Fruit fly (Drosophila melanogaster) whole organism, pupa: Measurements from ENCODE around the gene Prosalpha2.

Experiments
- CG10348 ChIP-seq: fragments of 200-800 bp; sonication (Bioruptor generic); IDR thresholded peaks from 2 replicates; pipeline ENCODE4 v1.3.6; 2022; ENCODE audit warnings: missing biosample characterization, missing genetic modification characterization
- CG12605 ChIP-seq: fragments of 200-800 bp; sonication (Bioruptor generic); IDR thresholded peaks from 2 replicates; pipeline ENCODE4 v1.3.6; 2022; ENCODE audit warnings: missing biosample characterization, missing genetic modification characterization
- CG13204 ChIP-seq: fragments of 200-800 bp; sonication (Bioruptor generic); optimal IDR thresholded peaks from 2 replicates; lab custom pipeline; 2018; ENCODE audit warnings: missing biosample characterization, mild to moderate bottlenecking, missing genetic modification characterization, moderate library complexity
- CG14655 ChIP-seq: fragments of 200-800 bp; sonication (Bioruptor generic); optimal IDR thresholded peaks from 3 replicates; lab custom pipeline; 2017; ENCODE audit warnings: mild to moderate bottlenecking, missing biosample characterization, missing genetic modification reagents, missing genetic modification characterization
- CG15710 ChIP-seq: fragments of 200-800 bp; sonication (Bioruptor generic); optimal IDR thresholded peaks from 2 replicates; lab custom pipeline; 2018; ENCODE audit warnings: missing biosample characterization, mild to moderate bottlenecking, missing genetic modification characterization, moderate library complexity
- CG17806 ChIP-seq: fragments of 200-800 bp; sonication (Bioruptor generic); optimal IDR thresholded peaks from 2 replicates; lab custom pipeline; 2018; ENCODE audit warnings: missing biosample characterization, mild to moderate bottlenecking, missing genetic modification characterization, moderate library complexity
- CG32121 ChIP-seq: fragments of 200-800 bp; sonication (Bioruptor generic); IDR thresholded peaks from 2 replicates; pipeline ENCODE4 v1.3.6; 2022; ENCODE audit warnings: missing biosample characterization, missing genetic modification characterization
- CG34367 ChIP-seq: fragments of 200-800 bp; sonication (Bioruptor generic); optimal IDR thresholded peaks from 2 replicates; lab custom pipeline; 2018; ENCODE audit warnings: missing biosample characterization, mild to moderate bottlenecking, missing genetic modification characterization
- CG4496 ChIP-seq: fragments of 200-800 bp; sonication (Bioruptor generic); IDR thresholded peaks from 3 replicates; pipeline ENCODE4 v1.3.6; 2022; ENCODE audit warnings: missing biosample characterization, missing genetic modification characterization
- CG8159 ChIP-seq: fragments of 200-800 bp; sonication (Bioruptor generic); optimal IDR thresholded peaks from 3 replicates; lab custom pipeline; 2018; ENCODE audit warnings: missing biosample characterization, mild to moderate bottlenecking, missing genetic modification characterization, moderate library complexity
- CG8301 ChIP-seq: fragments of 200-800 bp; sonication (Bioruptor generic); optimal IDR thresholded peaks from 2 replicates; lab custom pipeline; 2018; ENCODE audit warnings: missing biosample characterization, mild to moderate bottlenecking, missing genetic modification characterization
- CG9948 ChIP-seq: fragments of 200-800 bp; sonication (Bioruptor generic); optimal IDR thresholded peaks from 2 replicates; lab custom pipeline; 2018; ENCODE audit warnings: missing biosample characterization, mild to moderate bottlenecking, missing genetic modification characterization, moderate library complexity
- D1 ChIP-seq: fragments of 200-800 bp; sonication (Bioruptor generic); optimal IDR thresholded peaks from 2 replicates; lab custom pipeline; 2018; ENCODE audit warnings: missing biosample characterization, mild to moderate bottlenecking, missing genetic modification characterization, moderate library complexity
- EcR ChIP-seq: fragments of 200-800 bp; sonication (Bioruptor generic); optimal IDR thresholded peaks from 3 replicates; lab custom pipeline; 2019; ENCODE audit warnings: missing biosample characterization, missing genetic modification characterization, mild to moderate bottlenecking, moderate library complexity, missing genetic modification reagents
- Ets98B ChIP-seq: fragments of 200-800 bp; sonication (Bioruptor generic); IDR thresholded peaks from 2 replicates; pipeline ENCODE4 v1.3.6; 2022; ENCODE audit warnings: missing biosample characterization, missing genetic modification characterization
- Pif1A ChIP-seq: fragments of 200-800 bp; sonication (Bioruptor generic); optimal IDR thresholded peaks from 3 replicates; lab custom pipeline; 2016; ENCODE audit warnings: missing biosample characterization, missing genetic modification characterization
- Pif1B ChIP-seq: fragments of 200-800 bp; sonication (Bioruptor generic); optimal IDR thresholded peaks from 3 replicates; lab custom pipeline; 2016; ENCODE audit warnings: missing biosample characterization, missing genetic modification characterization
- Snoo ChIP-seq: fragments of 200-800 bp; sonication (Bioruptor generic); optimal IDR thresholded peaks from 3 replicates; lab custom pipeline; 2017; ENCODE audit warnings: missing biosample characterization, mild to moderate bottlenecking, missing genetic modification characterization, inconsistent platforms
- fd96Ca ChIP-seq: fragments of 200-800 bp; sonication (Bioruptor generic); IDR thresholded peaks from 3 replicates; pipeline ENCODE4 v1.3.6; 2022; ENCODE audit warnings: missing biosample characterization, missing genetic modification characterization
- gl ChIP-seq: fragments of 200-800 bp; sonication (Bioruptor generic); optimal IDR thresholded peaks from 2 replicates; lab custom pipeline; 2018; ENCODE audit warnings: missing biosample characterization, mild to moderate bottlenecking, missing genetic modification characterization
- rn ChIP-seq: fragments of 200-800 bp; sonication (Bioruptor generic); IDR thresholded peaks from 2 replicates; pipeline ENCODE4 v1.3.6; 2022; ENCODE audit warnings: missing biosample characterization, missing genetic modification characterization

Prosalpha2 gene

dm6 chr3R:12448889-12449314, 17.8 kb downstream of the Prosalpha2 start, which contains the start of gene CG18549:
CG18549 (plus strand) TSS chr3R:12449296.
- TF ChIP-seq CG9948 (tag; lab: Kevin White, UChicago) (peak; percentile 100), CG15710 (tag; lab: Kevin White, UChicago) (peak; percentile 100), fd96Ca (GFP tag; lab: Robert Waterston, UW) (peak; percentile 100), CG14655 (GFP tag; lab: Kevin White, UChicago) (peak; percentile 100), Ets98B (GFP tag; lab: Robert Waterston, UW) (peak; percentile 100), CG13204 (GFP tag; lab: Kevin White, UChicago) (peak; percentile 99), CG8159 (tag; lab: Kevin White, UChicago) (peak; percentile 100), CG32121 (GFP tag; lab: Robert Waterston, UW) (peak; percentile 100), gl (tag; lab: Kevin White, UChicago) (peak; percentile 99), CG17806 (peak; percentile 100), CG8301 (peak; percentile 100), CG34367 (peak; percentile 100), CG10348 (GFP tag; lab: Robert Waterston, UW) (peak; percentile 99), CG4496 (peak; percentile 100), EcR (GFP tag; lab: Kevin White, UChicago) (peak; percentile 91), CG12605 (GFP tag; lab: Robert Waterston, UW) (peak; percentile 100), Snoo (peak; percentile 100), rn (peak; percentile 100), Pif1A (GFP tag; lab: Kevin White, UChicago) (peak; percentile 100), Pif1B (GFP tag; lab: Kevin White, UChicago) (peak; percentile 100), D1 (peak; percentile 100)

- TF ChIP-seq gl (tag; lab: Kevin White, UChicago) (peak; percentile 51), CG8159 (tag; lab: Kevin White, UChicago) (peak; percentile 18), CG32121 (GFP tag; lab: Robert Waterston, UW) (peak; percentile 43), Snoo (no peak), CG9948 (tag; lab: Kevin White, UChicago) (peak; percentile 5), CG12605 (GFP tag; lab: Robert Waterston, UW) (no peak), CG17806 (no peak), CG15710 (tag; lab: Kevin White, UChicago) (no peak), Ets98B (GFP tag; lab: Robert Waterston, UW) (no peak), CG4496 (no peak; the same call in 2 of the 3 replicates), fd96Ca (GFP tag; lab: Robert Waterston, UW) (peak; percentile 24; the same call in 1 of the 3 replicates), Pif1A (GFP tag; lab: Kevin White, UChicago) (peak; percentile 5), D1 (no peak), CG13204 (GFP tag; lab: Kevin White, UChicago) (peak; percentile 52), CG14655 (GFP tag; lab: Kevin White, UChicago) (no peak), rn (no peak), EcR (GFP tag; lab: Kevin White, UChicago) (peak; percentile 34), Pif1B (GFP tag; lab: Kevin White, UChicago) (no peak), CG34367 (no peak), CG8301 (no peak), CG10348 (GFP tag; lab: Robert Waterston, UW) (no peak)
Observed at dm6 chr3R:12449617-12450242, 18.6 kb downstream of the Prosalpha2 start.

- TF ChIP-seq CG9948 (tag; lab: Kevin White, UChicago) (no peak), Pif1B (GFP tag; lab: Kevin White, UChicago) (no peak), CG4496 (no peak), CG17806 (no peak), EcR (GFP tag; lab: Kevin White, UChicago) (peak; percentile 91)
Observed at dm6 chr3R:12450713-12451259, 19.7 kb downstream of the Prosalpha2 start.

dm6 chr3R:12451376-12451775, 20.3 kb downstream of the Prosalpha2 start:
- TF ChIP-seq CG13204 (GFP tag; lab: Kevin White, UChicago) (no peak), EcR (GFP tag; lab: Kevin White, UChicago) (no peak), Pif1A (GFP tag; lab: Kevin White, UChicago) (no peak), CG32121 (GFP tag; lab: Robert Waterston, UW) (peak; percentile 22; the same call in 1 of the 2 replicates), CG8159 (tag; lab: Kevin White, UChicago) (peak; percentile 32), CG9948 (tag; lab: Kevin White, UChicago) (peak; percentile 22), CG34367 (peak; percentile 15), CG4496 (0 out of 3 replicates have a peak, but pooled peaks have one; percentile 49), CG17806 (peak; percentile 27), Pif1B (GFP tag; lab: Kevin White, UChicago) (no peak), CG8301 (peak; percentile 20), Snoo (no peak), CG15710 (tag; lab: Kevin White, UChicago) (peak; percentile 21), CG10348 (GFP tag; lab: Robert Waterston, UW) (0 out of 2 replicates have a peak, but pooled peaks have one; percentile 11), Ets98B (GFP tag; lab: Robert Waterston, UW) (peak; percentile 29), CG12605 (GFP tag; lab: Robert Waterston, UW) (0 out of 2 replicates have a peak, but pooled peaks have one; percentile 35)

dm6 chr3R:12451888-12452514, 20.9 kb downstream of the Prosalpha2 start, which contains the start of gene CG5509:
CG5509 (plus strand) TSS chr3R:12452464.
- TF ChIP-seq Pif1B (GFP tag; lab: Kevin White, UChicago) (no peak), CG9948 (tag; lab: Kevin White, UChicago) (no peak), CG13204 (GFP tag; lab: Kevin White, UChicago) (peak; percentile 92), CG4496 (0 out of 3 replicates have a peak, but pooled peaks have one; percentile 22), CG10348 (GFP tag; lab: Robert Waterston, UW) (0 out of 2 replicates have a peak, but pooled peaks have one; percentile 9), EcR (GFP tag; lab: Kevin White, UChicago) (peak; percentile 63), Ets98B (GFP tag; lab: Robert Waterston, UW) (peak; percentile 43)
